Worm (Caenorhabditis elegans) whole organism, young adult: ENCODE measurements around the gene Y51H4A.1.

Experiments
- B0035.1 ChIP-seq: sonication (generic microtip); optimal IDR thresholded peaks from 2 replicates; lab custom pipeline; 2016; ENCODE audit warnings: missing genetic modification characterization, mild to moderate bottlenecking, missing compliant biosample characterization, missing genotype, missing genetic modification reagents
- C17E4.6 ChIP-seq: fragments of 200-800 bp; sonication (Bioruptor generic); IDR thresholded peaks from 2 replicates; pipeline ENCODE4 v1.3.6; 2022; ENCODE audit warnings: missing genetic modification reagents, missing genetic modification characterization, missing compliant biosample characterization
- F33H1.4 ChIP-seq: fragments of 200-800 bp; sonication (Bioruptor generic); IDR thresholded peaks from 2 replicates; pipeline ENCODE4 v1.3.6; 2022; ENCODE audit warnings: missing genetic modification reagents, missing genetic modification characterization, missing compliant biosample characterization
- F37B4.10 ChIP-seq: fragments of 200-800 bp; sonication (Bioruptor generic); IDR thresholded peaks from 2 replicates; pipeline ENCODE4 v1.3.6; 2022; ENCODE audit warnings: missing genetic modification characterization, missing compliant biosample characterization
- F39B2.1 ChIP-seq: fragments of 200-800 bp; sonication (Bioruptor generic); IDR thresholded peaks from 2 replicates; pipeline ENCODE4 v1.3.6; 2022; ENCODE audit warnings: missing genetic modification reagents, missing genetic modification characterization, missing compliant biosample characterization
- F49E8.2 ChIP-seq: sonication (generic microtip); optimal IDR thresholded peaks from 3 replicates; lab custom pipeline; 2017; ENCODE audit warnings: missing genetic modification characterization, mild to moderate bottlenecking, missing compliant biosample characterization, antibody characterized with exemption, moderate library complexity; ENCODE audit not compliant: insufficient read depth
- Y53G8AR.9 ChIP-seq: fragments of 200-800 bp; sonication (Bioruptor generic); conservative IDR thresholded peaks from 2 replicates; pipeline ENCODE4 v1.3.6; 2022; ENCODE audit warnings: missing genetic modification reagents, missing genetic modification characterization, missing compliant biosample characterization
- Y79H2A.3 ChIP-seq: fragments of 200-800 bp; sonication (Bioruptor generic); conservative IDR thresholded peaks from 2 replicates; pipeline ENCODE4 v1.3.6; 2022; ENCODE audit warnings: missing genetic modification reagents, missing genetic modification characterization, missing compliant biosample characterization
- ZK185.1 ChIP-seq: sonication (generic microtip); optimal IDR thresholded peaks from 2 replicates; lab custom pipeline; 2016; ENCODE audit warnings: mild to moderate bottlenecking, missing genetic modification characterization, missing compliant biosample characterization; ENCODE audit not compliant: poor library complexity, severe bottlenecking
- ama-1 ChIP-seq, 3 experiments: fragments of 150-350 bp in 1 of 3; sonication (generic microtip) in 2 of 3; optimal IDR thresholded peaks; 2 replicates each; lab custom pipeline; 2014 to 2018; ENCODE audit warnings: missing biosample characterization in 2 of 3, missing genetic modification characterization in 2 of 3, missing genetic modification reagents in 2 of 3
- aptf-2 ChIP-seq: fragments of 200-800 bp; sonication (Bioruptor generic); conservative IDR thresholded peaks from 2 replicates; pipeline ENCODE4 v1.3.6; 2022; ENCODE audit warnings: missing genetic modification reagents, missing genetic modification characterization, missing compliant biosample characterization
- athp-1 ChIP-seq: sonication (generic microtip); optimal IDR thresholded peaks from 2 replicates; lab custom pipeline; 2017; ENCODE audit warnings: mild to moderate bottlenecking, missing genetic modification characterization, missing compliant biosample characterization
- attf-5 ChIP-seq: fragments of 200-800 bp; sonication (Bioruptor generic); optimal IDR thresholded peaks from 2 replicates; lab custom pipeline; 2018; ENCODE audit warnings: mild to moderate bottlenecking, missing genetic modification characterization, missing compliant biosample characterization
- bed-2 ChIP-seq: fragments of 200-800 bp; sonication (Bioruptor generic); IDR thresholded peaks from 2 replicates; pipeline ENCODE4 v1.3.6; 2022; ENCODE audit warnings: missing genetic modification reagents, missing genetic modification characterization, missing compliant biosample characterization
- ceh-27 ChIP-seq: fragments of 200-800 bp; sonication (Bioruptor generic); optimal IDR thresholded peaks from 2 replicates; lab custom pipeline; 2018; ENCODE audit warnings: mild to moderate bottlenecking, missing genetic modification characterization, moderate library complexity, missing compliant biosample characterization
- die-1 ChIP-seq: sonication (generic microtip); optimal IDR thresholded peaks from 2 replicates; lab custom pipeline; 2016; ENCODE audit warnings: missing genotype, mild to moderate bottlenecking, missing genetic modification characterization, missing compliant biosample characterization
- egl-18 ChIP-seq: fragments of 200-800 bp; sonication (Bioruptor generic); IDR thresholded peaks from 2 replicates; pipeline ENCODE4 v1.3.6; 2022; ENCODE audit warnings: missing genetic modification reagents, missing genetic modification characterization, missing compliant biosample characterization
- egrh-3 ChIP-seq: fragments of 200-800 bp; sonication (Bioruptor generic); IDR thresholded peaks from 2 replicates; pipeline ENCODE4 v1.3.6; 2022; ENCODE audit warnings: missing genetic modification reagents, missing genetic modification characterization, missing compliant biosample characterization
- ekl-4 ChIP-seq: fragments of 200-800 bp; sonication (Bioruptor generic); IDR thresholded peaks from 2 replicates; pipeline ENCODE4 v1.3.6; 2022; ENCODE audit warnings: missing genetic modification reagents, missing genetic modification characterization, missing compliant biosample characterization
- hmg-1.2 ChIP-seq: fragments of 200-800 bp; sonication (Bioruptor generic); IDR thresholded peaks from 2 replicates; pipeline ENCODE4 v1.3.6; 2022; ENCODE audit warnings: missing genetic modification reagents, missing genetic modification characterization, missing compliant biosample characterization
- hsf-1 ChIP-seq: fragments of 200-800 bp; sonication (Bioruptor generic); IDR thresholded peaks from 2 replicates; pipeline ENCODE4 v1.3.6; 2022; ENCODE audit warnings: missing genetic modification reagents, missing genetic modification characterization, missing compliant biosample characterization
- let-526 ChIP-seq: fragments of 200-800 bp; sonication (Bioruptor generic); IDR thresholded peaks from 2 replicates; pipeline ENCODE4 v1.3.6; 2022; ENCODE audit warnings: missing genetic modification reagents, missing genetic modification characterization, missing compliant biosample characterization
- let-607 ChIP-seq, 2 experiments: fragments of 200-800 bp in 1 of 2; sonication (Bioruptor generic) in 1 of 2; sonication (generic microtip) in 1 of 2; optimal IDR thresholded peaks; 2 replicates each; lab custom pipeline; 2016 to 2018; ENCODE audit warnings: mild to moderate bottlenecking in 2 of 2, missing compliant biosample characterization in 2 of 2, missing genetic modification characterization in 2 of 2, moderate library complexity in 2 of 2, missing genotype in 1 of 2
- lin-40 ChIP-seq: sonication (generic microtip); optimal IDR thresholded peaks from 2 replicates; lab custom pipeline; 2016; ENCODE audit warnings: missing genetic modification characterization, mild to moderate bottlenecking, missing compliant biosample characterization, missing genotype, missing genetic modification reagents
- madf-10 ChIP-seq: sonication (generic microtip); optimal IDR thresholded peaks from 2 replicates; lab custom pipeline; 2016; ENCODE audit warnings: mild to moderate bottlenecking, missing genetic modification characterization, missing compliant biosample characterization
- madf-3 ChIP-seq: fragments of 200-800 bp; sonication (Bioruptor generic); IDR thresholded peaks from 2 replicates; pipeline ENCODE4 v1.3.6; 2022; ENCODE audit warnings: missing genetic modification reagents, missing genetic modification characterization, missing compliant biosample characterization
- madf-6 ChIP-seq: fragments of 200-800 bp; sonication (Bioruptor generic); IDR thresholded peaks from 2 replicates; pipeline ENCODE4 v1.3.6; 2022; ENCODE audit warnings: missing genetic modification reagents, missing genetic modification characterization, missing compliant biosample characterization
- madf-8 ChIP-seq: fragments of 200-800 bp; sonication (Bioruptor generic); conservative IDR thresholded peaks from 2 replicates; pipeline ENCODE4 v1.3.6; 2022; ENCODE audit warnings: missing genetic modification reagents, missing genetic modification characterization, missing compliant biosample characterization
- mcd-1 ChIP-seq: fragments of 200-800 bp; sonication (Bioruptor generic); IDR thresholded peaks from 2 replicates; pipeline ENCODE4 v1.3.6; 2022; ENCODE audit warnings: missing genetic modification reagents, missing genetic modification characterization, missing compliant biosample characterization
- mel-28 ChIP-seq: sonication (generic microtip); optimal IDR thresholded peaks from 2 replicates; lab custom pipeline; 2016; ENCODE audit warnings: borderline replicate concordance, mild to moderate bottlenecking, missing genetic modification characterization, missing compliant biosample characterization
- mxl-1 ChIP-seq: sonication (generic microtip); optimal IDR thresholded peaks from 2 replicates; lab custom pipeline; 2016; ENCODE audit warnings: missing genetic modification characterization, missing compliant biosample characterization
- nfya-1 ChIP-seq: sonication (generic microtip); optimal IDR thresholded peaks from 2 replicates; lab custom pipeline; 2017; ENCODE audit warnings: antibody characterized with exemption, missing compliant biosample characterization, missing genetic modification characterization, borderline replicate concordance; ENCODE audit not compliant: insufficient read depth
- nhr-179 ChIP-seq: sonication (generic microtip); optimal IDR thresholded peaks from 2 replicates; lab custom pipeline; 2016; ENCODE audit warnings: mild to moderate bottlenecking, missing genetic modification characterization, missing compliant biosample characterization
- nhr-27 ChIP-seq: fragments of 200-800 bp; sonication (Bioruptor generic); optimal IDR thresholded peaks from 2 replicates; lab custom pipeline; 2018; ENCODE audit warnings: mild to moderate bottlenecking, missing genetic modification characterization, moderate library complexity, missing compliant biosample characterization
- pbrm-1 ChIP-seq: fragments of 200-800 bp; sonication (Bioruptor generic); IDR thresholded peaks from 2 replicates; pipeline ENCODE4 v1.3.6; 2022; ENCODE audit warnings: missing genetic modification reagents, missing genetic modification characterization, missing compliant biosample characterization
- rcor-1 ChIP-seq: fragments of 200-800 bp; sonication (Bioruptor generic); IDR thresholded peaks from 2 replicates; pipeline ENCODE4 v1.3.6; 2022; ENCODE audit warnings: missing genetic modification reagents, missing genetic modification characterization, missing compliant biosample characterization
- rpc-1 ChIP-seq, 2 experiments: fragments of 150-350 bp in 1 of 2; sonication (generic microtip) in 1 of 2; optimal IDR thresholded peaks; 2 replicates each; lab custom pipeline; 2014 to 2018; ENCODE audit warnings: missing biosample characterization in 1 of 2, missing genetic modification characterization in 1 of 2, missing genetic modification reagents in 1 of 2, missing genotype in 1 of 2
- sea-2 ChIP-seq: fragments of 200-800 bp; sonication (Bioruptor generic); IDR thresholded peaks from 2 replicates; pipeline ENCODE4 v1.3.6; 2022; ENCODE audit warnings: missing genetic modification characterization, missing compliant biosample characterization
- somi-1 ChIP-seq: fragments of 200-800 bp; sonication (Bioruptor generic); optimal IDR thresholded peaks from 2 replicates; lab custom pipeline; 2018; ENCODE audit warnings: mild to moderate bottlenecking, missing genetic modification characterization, missing compliant biosample characterization
- tbp1 ChIP-seq: fragments of 200-800 bp; sonication (Bioruptor generic); optimal IDR thresholded peaks from 2 replicates; lab custom pipeline; 2018; ENCODE audit warnings: mild to moderate bottlenecking, missing genetic modification characterization, missing compliant biosample characterization
- tbx-9 ChIP-seq: sonication (generic microtip); optimal IDR thresholded peaks from 2 replicates; lab custom pipeline; 2016; ENCODE audit warnings: borderline replicate concordance, missing genetic modification characterization, inconsistent platforms, missing compliant biosample characterization
- unc-130 ChIP-seq: sonication (generic microtip); optimal IDR thresholded peaks from 2 replicates; lab custom pipeline; 2016; ENCODE audit warnings: missing genetic modification reagents, missing genetic modification characterization, missing compliant biosample characterization
- unc-62 ChIP-seq: fragments of 150-350 bp; optimal IDR thresholded peaks from 2 replicates; lab custom pipeline; 2014; ENCODE audit warnings: missing biosample characterization, missing genetic modification reagents, missing genetic modification characterization
- ztf-18 ChIP-seq: sonication (generic microtip); optimal IDR thresholded peaks from 2 replicates; lab custom pipeline; 2016; ENCODE audit warnings: missing genotype, mild to moderate bottlenecking, missing genetic modification characterization, missing compliant biosample characterization
- ztf-22 ChIP-seq: fragments of 200-800 bp; sonication (Bioruptor generic); optimal IDR thresholded peaks from 2 replicates; lab custom pipeline; 2018; ENCODE audit warnings: mild to moderate bottlenecking, missing genetic modification characterization, moderate library complexity, missing compliant biosample characterization
- ztf-28 ChIP-seq: fragments of 200-800 bp; sonication (Bioruptor generic); IDR thresholded peaks from 2 replicates; pipeline ENCODE4 v1.3.6; 2022; ENCODE audit warnings: missing genetic modification reagents, missing genetic modification characterization, missing compliant biosample characterization

The Y51H4A.1 gene

DNA sequence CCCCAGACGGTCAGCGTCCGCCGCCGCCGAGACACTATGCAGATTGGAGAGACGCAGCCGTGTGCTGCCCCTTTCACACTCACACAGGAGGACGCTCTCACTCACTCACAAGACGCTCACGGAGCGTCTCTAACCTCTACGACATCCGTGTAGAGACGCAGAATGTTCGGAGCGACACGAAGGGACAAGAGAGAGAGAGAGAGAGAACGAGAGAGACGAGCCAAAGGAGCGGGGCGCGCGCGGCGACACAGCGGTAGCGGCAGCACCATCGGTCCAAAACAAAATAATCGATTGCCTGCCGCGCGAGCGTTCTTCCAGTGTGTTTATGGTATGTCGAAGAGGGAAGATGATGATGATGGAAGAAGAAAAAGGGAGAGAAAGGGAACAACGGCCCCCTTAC, 15.2 kb upstream of the Y51H4A.1 start (continued):
- TF ChIP-seq madf-3 (GFP tag; lab: Robert Waterston, UW), result no peak
- TF ChIP-seq lin-40 (tag; lab: Kevin White, UChicago), result peak; percentile 89
- no peak for TF ChIP-seq C17E4.6
- TF ChIP-seq egl-18, result no peak
- no peak for TF ChIP-seq nhr-27
- no peak for TF ChIP-seq hsf-1 (GFP tag; lab: Robert Waterston, UW)
- no peak for TF ChIP-seq Y79H2A.3 (GFP tag; lab: Robert Waterston, UW)
- peak; percentile 95 for TF ChIP-seq hmg-1.2 (GFP tag; lab: Robert Waterston, UW)
- peak; percentile 50 for TF ChIP-seq tbp1 (GFP tag; lab: Kevin White, UChicago)
- TF ChIP-seq ZK185.1, result peak; percentile 63
- no peak for TF ChIP-seq F49E8.2
- TF ChIP-seq ama-1 (optimal IDR thresholded peaks at IDR 0.05; lab: Kevin White, UChicago), result no peak
- no peak for TF ChIP-seq ama-1 (GFP tag; optimal IDR thresholded peaks at IDR 0.05; lab: Kevin White, UChicago)
- no peak for TF ChIP-seq nfya-1 (tag; lab: Kevin White, UChicago)
- peak; percentile 59 for TF ChIP-seq mcd-1 (GFP tag; lab: Robert Waterston, UW)
- TF ChIP-seq aptf-2 (GFP tag; lab: Robert Waterston, UW), result no peak
- no peak for TF ChIP-seq rpc-1 (optimal IDR thresholded peaks at IDR 0.05; lab: Kevin White, UChicago)
- TF ChIP-seq rpc-1 (tag; optimal IDR thresholded peaks at IDR 0.05; lab: Kevin White, UChicago), result no peak
- TF ChIP-seq egrh-3 (GFP tag; lab: Robert Waterston, UW), result peak; percentile 78
- TF ChIP-seq let-526 (GFP tag; lab: Robert Waterston, UW), result peak; percentile 75; the same call in 1 of the 2 replicates
- peak; percentile 67 for TF ChIP-seq Y53G8AR.9
- peak; percentile 41; the same call in 1 of the 2 replicates for TF ChIP-seq bed-2 (GFP tag; lab: Robert Waterston, UW)
- peak; percentile 14 for TF ChIP-seq unc-62 (GFP tag; lab: Kevin White, UChicago)
- no peak for TF ChIP-seq tbx-9
- TF ChIP-seq ztf-22 (GFP tag; lab: Kevin White, UChicago), result no peak
- TF ChIP-seq somi-1 (GFP tag; lab: Kevin White, UChicago), result peak; percentile 1
- no peak for TF ChIP-seq madf-6
- no peak for TF ChIP-seq ztf-28 (GFP tag; lab: Robert Waterston, UW)
- TF ChIP-seq B0035.1 (tag; lab: Kevin White, UChicago), result peak; percentile 5
- peak; percentile 34; the same call in 1 of the 2 replicates for TF ChIP-seq rcor-1 (GFP tag; lab: Robert Waterston, UW)
- TF ChIP-seq nhr-179, result no peak
- TF ChIP-seq attf-5 (GFP tag; lab: Kevin White, UChicago), result peak; percentile 80
- TF ChIP-seq ztf-18 (tag; lab: Kevin White, UChicago), result no peak
- TF ChIP-seq F33H1.4 (GFP tag; lab: Robert Waterston, UW), result no peak
- TF ChIP-seq unc-130, result no peak

DNA sequence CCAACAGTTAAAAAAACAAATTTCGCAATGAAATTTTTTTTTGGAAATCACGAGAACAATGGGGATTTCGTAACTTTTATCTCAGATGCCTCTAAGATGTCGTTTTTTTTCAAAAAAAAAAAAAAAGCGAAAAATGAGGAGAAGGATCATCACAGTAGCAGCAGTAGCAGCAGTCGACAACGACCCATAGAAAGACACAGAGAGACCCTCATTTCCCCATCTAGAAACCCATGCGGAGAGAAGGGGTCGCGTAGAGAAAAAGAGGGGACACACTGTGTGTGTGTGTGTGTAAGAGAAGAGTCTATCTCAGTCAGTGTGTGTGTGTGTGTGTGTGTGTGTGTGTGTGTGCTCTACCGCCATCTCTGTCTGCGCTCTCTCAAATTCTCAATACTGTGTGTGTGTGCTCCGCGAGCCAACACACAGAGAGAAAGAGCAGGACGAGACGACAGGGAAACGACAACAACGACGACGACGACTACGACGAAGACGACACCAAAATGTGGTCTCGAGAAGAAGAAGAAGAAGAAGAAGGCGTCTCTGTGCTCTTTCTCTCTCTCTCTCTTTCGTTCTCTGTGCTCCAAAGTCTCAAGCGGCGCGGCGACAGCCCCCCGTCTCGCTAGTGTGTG, 14.4 kb upstream of the Y51H4A.1 start:
- TF ChIP-seq let-607 (tag; optimal IDR thresholded peaks at IDR 0.05; lab: Kevin White, UChicago), result peak in 1 of 2 experiments; percentile 22
- TF ChIP-seq nhr-27, result no peak
- TF ChIP-seq athp-1 (tag; lab: Kevin White, UChicago), result no peak
- peak; percentile 20 for TF ChIP-seq die-1 (tag; lab: Kevin White, UChicago)
- 0 out of 2 replicates have a peak, but pooled peaks have one; percentile 29 for TF ChIP-seq ekl-4
- TF ChIP-seq madf-10 (tag; lab: Kevin White, UChicago), result no peak
- no peak for TF ChIP-seq pbrm-1 (GFP tag; lab: Robert Waterston, UW)
- TF ChIP-seq aptf-2 (GFP tag; lab: Robert Waterston, UW), result no peak
- TF ChIP-seq mxl-1 (tag; lab: Kevin White, UChicago), result no peak
- TF ChIP-seq ztf-28 (GFP tag; lab: Robert Waterston, UW), result no peak
- TF ChIP-seq madf-8 (GFP tag; lab: Robert Waterston, UW), result no peak
- no peak for TF ChIP-seq F39B2.1
- no peak for TF ChIP-seq F37B4.10 (GFP tag; lab: Robert Waterston, UW)
- peak; percentile 37 for TF ChIP-seq tbp1 (GFP tag; lab: Kevin White, UChicago)
- no peak for TF ChIP-seq ama-1 (optimal IDR thresholded peaks at IDR 0.05; lab: Kevin White, UChicago)
- peak in 1 of 2 experiments; percentile 4 for TF ChIP-seq ama-1 (GFP tag; optimal IDR thresholded peaks at IDR 0.05; lab: Kevin White, UChicago)
- no peak for TF ChIP-seq sea-2 (GFP tag; lab: Robert Waterston, UW)
- TF ChIP-seq mel-28 (tag; lab: Kevin White, UChicago), result no peak
- peak; percentile 51 for TF ChIP-seq ceh-27 (GFP tag; lab: Kevin White, UChicago)
